Fruit fly (Drosophila melanogaster) S2 (cell line): ENCODE data around the gene regucalcin.

ENCODE experiments used
- CG8478 ChIP-seq: fragments of >200 bp; optimal IDR thresholded peaks from 2 replicates; lab custom pipeline; 2018
- CTCF ChIP-seq, 2 experiments: fragments of >200 bp; optimal IDR thresholded peaks; 2 replicates each; lab custom pipeline; 2018

dm6 chrX:12001005-12001404 lies 11.2 kb upstream of the regucalcin start:
- no peak for TF ChIP-seq CG8478 (lab: Kevin White, UChicago)
- TF ChIP-seq CTCF (optimal IDR thresholded peaks at IDR 0.05; lab: Kevin White, UChicago) = no peak
